Fruit fly (Drosophila melanogaster): ENCODE results near the gene D1.

dm6 chr3R:9236883-9237267 lies 3.6 kb downstream of the D1 start:
- TF ChIP-seq HLH106 (tag; optimal IDR thresholded peaks at IDR 0.05) (no peak), CrebA (GFP tag; optimal IDR thresholded peaks at IDR 0.05; ENCODE audit: borderline replicate concordance) (no peak), Myc (optimal IDR thresholded peaks at IDR 0.05) (no peak)
